Worm (Caenorhabditis elegans) whole organism, late embryonic: ENCODE results near the gene B0410.3.

Experiments used
- nfya-1 ChIP-seq: sonication (generic microtip); optimal IDR thresholded peaks from 2 replicates; lab custom pipeline; 2017; ENCODE audit warnings: missing genetic modification characterization, mild to moderate bottlenecking, missing compliant biosample characterization, antibody characterized with exemption, moderate library complexity
- nhr-11 ChIP-seq: fragments of 150-350 bp; optimal IDR thresholded peaks from 2 replicates; lab custom pipeline; 2014; ENCODE audit warnings: missing biosample characterization, missing genetic modification characterization
- odd-2 ChIP-seq: sonication (generic microtip); optimal IDR thresholded peaks from 2 replicates; lab custom pipeline; 2017; ENCODE audit warnings: antibody characterized with exemption, mild to moderate bottlenecking, missing genetic modification characterization, missing compliant biosample characterization
- pha-4 ChIP-seq: fragments of 150-350 bp; optimal IDR thresholded peaks from 2 replicates; lab custom pipeline; 2018; ENCODE audit warnings: missing biosample characterization, missing genetic modification reagents, missing genetic modification characterization
- sox-4 ChIP-seq: sonication (generic microtip); optimal IDR thresholded peaks from 2 replicates; lab custom pipeline; 2017; ENCODE audit warnings: mild to moderate bottlenecking, missing genetic modification characterization, inconsistent platforms, missing compliant biosample characterization
- tbx-2 ChIP-seq: sonication (generic microtip); optimal IDR thresholded peaks from 2 replicates; lab custom pipeline; 2016; ENCODE audit warnings: missing genetic modification characterization, missing compliant biosample characterization

- TF ChIP-seq tbx-2 (tag; lab: Kevin White, UChicago) (no peak), odd-2 (tag; lab: Kevin White, UChicago) (no peak), sox-4 (no peak), nfya-1 (tag; lab: Kevin White, UChicago) (no peak), nhr-11 (tag; lab: Kevin White, UChicago) (no peak), pha-4 (no peak)
Observed at ce11 chrX:2909227-2909626, 17.9 kb upstream of the B0410.3 start, which contains the start of gene nmy-1.
